Comparison of ENCODE assay signal across 1 fruit fly cellular context in genomic region chr3R:13403032-13403459, dm6.
A peak's percentile ranks its signal among the peaks of the same experiment; 100 is the strongest.
TF ChIP-seq lines count a peak whose summit lies in the region.

Dpm3 (minus strand) TSS chr3R:13403051.

TF ChIP-seq in whole organism, embryonic, 481 proteins besides CTCF, POLR2A, EP300 and RAD21 (continued from another document and continues in another):
- TF ChIP-seq CG34224 (GFP tag; IDR thresholded peaks at IDR 0.05; lab: Robert Waterston, UW; ENCODE audit: partially characterized antibody) (peak; percentile 87), Blimp-1 (GFP tag; optimal IDR thresholded peaks at IDR 0.05; lab: Kevin White, UChicago) (peak; percentile 18), Elba2 (GFP tag; optimal IDR thresholded peaks at IDR 0.05; lab: Kevin White, UChicago) (peak; percentile 100), Dbx (GFP tag; IDR thresholded peaks at IDR 0.05; lab: Robert Waterston, UW) (0 out of 3 replicates have a peak, but pooled peaks have one; percentile 38), CG7745 (tag; optimal IDR thresholded peaks at IDR 0.05; lab: Kevin White, UChicago) (peak; percentile 9), HLH4C (GFP tag; IDR thresholded peaks at IDR 0.05; lab: Robert Waterston, UW; ENCODE audit: partially characterized antibody) (peak; percentile 92), vnd (GFP tag; IDR thresholded peaks at IDR 0.05; lab: Robert Waterston, UW; ENCODE audit: partially characterized antibody) (peak; percentile 89), CG8281 (tag; optimal IDR thresholded peaks at IDR 0.05; lab: Kevin White, UChicago) (no peak), NfI (GFP tag; optimal IDR thresholded peaks at IDR 0.05; lab: Kevin White, UChicago) (peak; percentile 38), YL-1 (GFP tag; optimal IDR thresholded peaks at IDR 0.05; lab: Kevin White, UChicago) (peak; percentile 6), pan (optimal IDR thresholded peaks at IDR 0.05; lab: Kevin White, UChicago) (no peak), pan (GFP tag; optimal IDR thresholded peaks at IDR 0.05 in 1 of 2, IDR thresholded peaks at IDR 0.05 in 1 of 2) (no peak), CG17802 (tag; optimal IDR thresholded peaks at IDR 0.05; lab: Kevin White, UChicago) (peak; percentile 57), CG15514 (GFP tag; optimal IDR thresholded peaks at IDR 0.05; lab: Kevin White, UChicago) (peak; percentile 58), Taf1 (GFP tag; IDR thresholded peaks at IDR 0.05; lab: Robert Waterston, UW) (no peak), phol (tag; optimal IDR thresholded peaks at IDR 0.05; lab: Kevin White, UChicago) (peak; percentile 70), lola (GFP tag; optimal IDR thresholded peaks at IDR 0.05; lab: Kevin White, UChicago) (no peak), trem (tag; optimal IDR thresholded peaks at IDR 0.05; lab: Kevin White, UChicago) (peak; percentile 82), Sry-β (GFP tag; optimal IDR thresholded peaks at IDR 0.05; lab: Kevin White, UChicago) (peak; percentile 31), Sin3A (optimal IDR thresholded peaks at IDR 0.05; lab: Kevin White, UChicago) (peak; percentile 88), Dp (GFP tag; optimal IDR thresholded peaks at IDR 0.05; lab: Kevin White, UChicago) (peak; percentile 97), CG9876 (GFP tag; optimal IDR thresholded peaks at IDR 0.05; lab: Kevin White, UChicago) (peak; percentile 57), CG7556 (GFP tag; optimal IDR thresholded peaks at IDR 0.05; lab: Kevin White, UChicago) (no peak), CG34422 (GFP tag; IDR thresholded peaks at IDR 0.05; lab: Robert Waterston, UW) (peak; percentile 79), pita (GFP tag; optimal IDR thresholded peaks at IDR 0.05; lab: Kevin White, UChicago) (peak; percentile 17), pb (GFP tag; optimal IDR thresholded peaks at IDR 0.05; lab: Kevin White, UChicago) (peak; percentile 58), CG2120 (GFP tag; optimal IDR thresholded peaks at IDR 0.05; lab: Kevin White, UChicago) (peak; percentile 58), CG18011 (GFP tag; optimal IDR thresholded peaks at IDR 0.05; lab: Kevin White, UChicago) (peak; percentile 100), CG14050 (GFP tag; IDR thresholded peaks at IDR 0.05; lab: Robert Waterston, UW) (no peak), MESR4 (GFP tag; optimal IDR thresholded peaks at IDR 0.05; lab: Kevin White, UChicago) (peak; percentile 27), gro (GFP tag; optimal IDR thresholded peaks at IDR 0.05; lab: Kevin White, UChicago) (peak; percentile 26), gem (tag; optimal IDR thresholded peaks at IDR 0.05; lab: Kevin White, UChicago) (peak; percentile 37), CG10979 (tag; optimal IDR thresholded peaks at IDR 0.05; lab: Kevin White, UChicago) (peak; percentile 15), CG32772 (GFP tag; IDR thresholded peaks at IDR 0.05; lab: Robert Waterston, UW) (no peak), pho (GFP tag; optimal IDR thresholded peaks at IDR 0.05; lab: Kevin White, UChicago) (peak; percentile 60), kay (GFP tag; optimal IDR thresholded peaks at IDR 0.05; lab: Kevin White, UChicago) (peak; percentile 50), Hr51 (GFP tag; optimal IDR thresholded peaks at IDR 0.05; lab: Kevin White, UChicago) (peak in 1 of 2 experiments; percentile 45), al (GFP tag; IDR thresholded peaks at IDR 0.05; lab: Robert Waterston, UW) (no peak), so (GFP tag; IDR thresholded peaks at IDR 0.05; lab: Robert Waterston, UW) (0 out of 3 replicates have a peak, but pooled peaks have one; percentile 22), CG10267 (tag; optimal IDR thresholded peaks at IDR 0.05; lab: Kevin White, UChicago) (peak; percentile 58), CG13775 (GFP tag; optimal IDR thresholded peaks at IDR 0.05; lab: Kevin White, UChicago) (peak; percentile 30), CG13287 (GFP tag; IDR thresholded peaks at IDR 0.05; lab: Robert Waterston, UW; ENCODE audit: partially characterized antibody) (peak; percentile 97), Sry-δ (GFP tag; optimal IDR thresholded peaks at IDR 0.05; lab: Kevin White, UChicago) (peak; percentile 97), eve (GFP tag; optimal IDR thresholded peaks at IDR 0.05; lab: Kevin White, UChicago) (no peak), BEAF-32 (GFP tag; optimal IDR thresholded peaks at IDR 0.05; lab: Kevin White, UChicago) (peak; percentile 93), CG1603 (tag; optimal IDR thresholded peaks at IDR 0.05; lab: Kevin White, UChicago) (peak; percentile 86), zfh2 (GFP tag; optimal IDR thresholded peaks at IDR 0.05; lab: Kevin White, UChicago) (peak; percentile 57), CG17829 (tag; optimal IDR thresholded peaks at IDR 0.05; lab: Kevin White, UChicago) (peak; percentile 50), az2 (GFP tag; optimal IDR thresholded peaks at IDR 0.05; lab: Kevin White, UChicago) (no peak), Ets65A (GFP tag; lab: Kevin White, UChicago) (peak; percentile 98), CG7963 (GFP tag; IDR thresholded peaks at IDR 0.05; lab: Robert Waterston, UW; ENCODE audit: partially characterized antibody) (peak; percentile 73; the same call in 2 of the 3 replicates), Six4 (GFP tag; optimal IDR thresholded peaks at IDR 0.05; lab: Kevin White, UChicago) (no peak), CG2116 (GFP tag; optimal IDR thresholded peaks at IDR 0.05; lab: Kevin White, UChicago) (peak; percentile 68), CG12769 (tag; optimal IDR thresholded peaks at IDR 0.05; lab: Kevin White, UChicago) (peak; percentile 71), CG9609 (GFP tag; optimal IDR thresholded peaks at IDR 0.05; lab: Kevin White, UChicago) (peak; percentile 38), H2.0 (GFP tag; IDR thresholded peaks at IDR 0.05; lab: Robert Waterston, UW) (no peak), Bdp1 (GFP tag; optimal IDR thresholded peaks at IDR 0.05; lab: Kevin White, UChicago) (peak; percentile 39), pros (GFP tag; optimal IDR thresholded peaks at IDR 0.05; lab: Kevin White, UChicago) (no peak), chif (GFP tag; optimal IDR thresholded peaks at IDR 0.05; lab: Kevin White, UChicago) (peak in 1 of 2 experiments; percentile 50), CG3163 (GFP tag; optimal IDR thresholded peaks at IDR 0.05; lab: Kevin White, UChicago) (peak; percentile 93), otp (GFP tag; IDR thresholded peaks at IDR 0.05; lab: Robert Waterston, UW) (peak; percentile 62; the same call in 1 of the 3 replicates), B-H1 (GFP tag; IDR thresholded peaks at IDR 0.05; lab: Robert Waterston, UW) (no peak), Dll (GFP tag; IDR thresholded peaks at IDR 0.05; lab: Robert Waterston, UW; ENCODE audit: partially characterized antibody) (peak; percentile 97), HLH54F (GFP tag; optimal IDR thresholded peaks at IDR 0.05; lab: Kevin White, UChicago) (peak; percentile 62), zfh1 (GFP tag; IDR thresholded peaks at IDR 0.05; lab: Robert Waterston, UW) (0 out of 3 replicates have a peak, but pooled peaks have one; percentile 39), CG12299 (tag; optimal IDR thresholded peaks at IDR 0.05; lab: Kevin White, UChicago) (peak; percentile 5), knrl (GFP tag; IDR thresholded peaks at IDR 0.05; lab: Robert Waterston, UW; ENCODE audit: partially characterized antibody) (peak; percentile 94), CG14710 (tag; optimal IDR thresholded peaks at IDR 0.05; lab: Kevin White, UChicago) (peak; percentile 72), CG3065 (GFP tag; optimal IDR thresholded peaks at IDR 0.05; lab: Kevin White, UChicago) (peak; percentile 17), inv (GFP tag; IDR thresholded peaks at IDR 0.05; lab: Robert Waterston, UW; ENCODE audit: partially characterized antibody) (peak; percentile 89), Rfx (GFP tag; IDR thresholded peaks at IDR 0.05; lab: Robert Waterston, UW) (peak; percentile 49), CG18599 (GFP tag; optimal IDR thresholded peaks at IDR 0.05; lab: Kevin White, UChicago) (no peak), Scr (GFP tag; IDR thresholded peaks at IDR 0.05; lab: Robert Waterston, UW; ENCODE audit: partially characterized antibody) (peak; percentile 93), slbo (GFP tag; IDR thresholded peaks at IDR 0.05; lab: Robert Waterston, UW) (peak; percentile 70), hkb (optimal IDR thresholded peaks at IDR 0.05; lab: Kevin White, UChicago) (peak; percentile 62), hkb (GFP tag; IDR thresholded peaks at IDR 0.05; lab: Robert Waterston, UW) (no peak), z (GFP tag; IDR thresholded peaks at IDR 0.05; lab: Robert Waterston, UW) (no peak), CG12236 (GFP tag; optimal IDR thresholded peaks at IDR 0.05; lab: Kevin White, UChicago) (peak; percentile 21), bbx (GFP tag; IDR thresholded peaks at IDR 0.05; lab: Robert Waterston, UW; ENCODE audit: partially characterized antibody) (peak; percentile 86), ewg (GFP tag; optimal IDR thresholded peaks at IDR 0.05; lab: Kevin White, UChicago) (no peak), tin (GFP tag; optimal IDR thresholded peaks at IDR 0.05; lab: Kevin White, UChicago) (peak; percentile 27), schlank (tag; optimal IDR thresholded peaks at IDR 0.05; lab: Kevin White, UChicago) (no peak), Pdp1 (GFP tag; optimal IDR thresholded peaks at IDR 0.05; lab: Kevin White, UChicago) (peak in 1 of 2 experiments; percentile 57), CG4404 (GFP tag; IDR thresholded peaks at IDR 0.05; lab: Robert Waterston, UW) (no peak), CG14860 (GFP tag; IDR thresholded peaks at IDR 0.05; lab: Robert Waterston, UW; ENCODE audit: partially characterized antibody) (peak; percentile 91), ERR (GFP tag; optimal IDR thresholded peaks at IDR 0.05; lab: Kevin White, UChicago) (peak; percentile 2), nerfin-2 (GFP tag; IDR thresholded peaks at IDR 0.05; lab: Robert Waterston, UW; ENCODE audit: partially characterized antibody) (peak; percentile 80), CG8290 (GFP tag; optimal IDR thresholded peaks at IDR 0.05; lab: Kevin White, UChicago) (peak; percentile 72), CG8290 (tag; optimal IDR thresholded peaks at IDR 0.05; lab: Kevin White, UChicago) (no peak), CG2889 (GFP tag; IDR thresholded peaks at IDR 0.05; lab: Robert Waterston, UW) (no peak), Bgb (GFP tag; IDR thresholded peaks at IDR 0.05; lab: Robert Waterston, UW; ENCODE audit: partially characterized antibody) (peak; percentile 92), CG2712 (tag; optimal IDR thresholded peaks at IDR 0.05; lab: Kevin White, UChicago) (peak; percentile 65), CG32532 (GFP tag; IDR thresholded peaks at IDR 0.05; lab: Robert Waterston, UW) (peak; percentile 35; the same call in 1 of the 2 replicates), CG2129 (GFP tag; IDR thresholded peaks at IDR 0.05; lab: Robert Waterston, UW; ENCODE audit: partially characterized antibody) (peak; percentile 82), tx (GFP tag; optimal IDR thresholded peaks at IDR 0.05; lab: Kevin White, UChicago) (peak; percentile 15), jumu (GFP tag; optimal IDR thresholded peaks at IDR 0.05; lab: Kevin White, UChicago) (peak; percentile 6), mld (GFP tag; IDR thresholded peaks at IDR 0.05; lab: Robert Waterston, UW; ENCODE audit: partially characterized antibody) (peak; percentile 75; the same call in 2 of the 3 replicates), Med (GFP tag; lab: Kevin White, UChicago) (peak; percentile 77), p53 (GFP tag; optimal IDR thresholded peaks at IDR 0.05; lab: Kevin White, UChicago) (peak; percentile 46), row (GFP tag; IDR thresholded peaks at IDR 0.05; lab: Robert Waterston, UW) (peak; percentile 60), E2f1 (GFP tag; IDR thresholded peaks at IDR 0.05; lab: Robert Waterston, UW) (peak; percentile 32; the same call in 1 of the 2 replicates), E2f2 (GFP tag; IDR thresholded peaks at IDR 0.05; lab: Robert Waterston, UW) (peak; percentile 96), gcm (GFP tag; optimal IDR thresholded peaks at IDR 0.05; lab: Kevin White, UChicago) (no peak), dpn (GFP tag; optimal IDR thresholded peaks at IDR 0.05; lab: Kevin White, UChicago) (peak; percentile 56 to 65), gt (GFP tag; IDR thresholded peaks at IDR 0.05; lab: Robert Waterston, UW) (no peak), CG9817 (tag; optimal IDR thresholded peaks at IDR 0.05; lab: Kevin White, UChicago) (peak; percentile 40), CG7987 (GFP tag; optimal IDR thresholded peaks at IDR 0.05; lab: Kevin White, UChicago) (peak; percentile 9), CG9437 (GFP tag; optimal IDR thresholded peaks at IDR 0.05; lab: Kevin White, UChicago) (peak; percentile 98), CG18476 (GFP tag; optimal IDR thresholded peaks at IDR 0.05; lab: Kevin White, UChicago) (no peak), shn (GFP tag; optimal IDR thresholded peaks at IDR 0.05; lab: Kevin White, UChicago) (peak; percentile 70), ken (GFP tag; IDR thresholded peaks at IDR 0.05; lab: Robert Waterston, UW) (peak; percentile 51; the same call in 1 of the 3 replicates), Opbp (GFP tag; IDR thresholded peaks at IDR 0.05; lab: Robert Waterston, UW; ENCODE audit: partially characterized antibody) (peak; percentile 81; the same call in 2 of the 3 replicates), slp2 (GFP tag; optimal IDR thresholded peaks at IDR 0.05; lab: Kevin White, UChicago) (peak; percentile 22), CG12071 (GFP tag; optimal IDR thresholded peaks at IDR 0.05; lab: Kevin White, UChicago) (no peak), CoRest (tag; optimal IDR thresholded peaks at IDR 0.05; lab: Kevin White, UChicago) (peak; percentile 76), corto (GFP tag; optimal IDR thresholded peaks at IDR 0.05; lab: Kevin White, UChicago) (no peak), CG16813 (GFP tag; IDR thresholded peaks at IDR 0.05; lab: Robert Waterston, UW; ENCODE audit: partially characterized antibody) (peak; percentile 89), sens (GFP tag; lab: Kevin White, UChicago) (peak; percentile 86), CG2199 (GFP tag; IDR thresholded peaks at IDR 0.05; lab: Robert Waterston, UW) (0 out of 3 replicates have a peak, but pooled peaks have one; percentile 68), croc (GFP tag; conservative IDR thresholded peaks at IDR 0.05; lab: Robert Waterston, UW) (no peak), repo (GFP tag; optimal IDR thresholded peaks at IDR 0.05; lab: Kevin White, UChicago) (peak; percentile 19), stc (GFP tag; IDR thresholded peaks at IDR 0.05; lab: Robert Waterston, UW) (no peak), Atf-2 (GFP tag; optimal IDR thresholded peaks at IDR 0.05; lab: Kevin White, UChicago) (peak; percentile 37), CG1233 (GFP tag; optimal IDR thresholded peaks at IDR 0.05; lab: Kevin White, UChicago) (no peak), CG6791 (GFP tag; IDR thresholded peaks at IDR 0.05; lab: Robert Waterston, UW; ENCODE audit: partially characterized antibody) (peak; percentile 88), CG14441 (GFP tag; IDR thresholded peaks at IDR 0.05; lab: Robert Waterston, UW) (no peak), twi (tag; optimal IDR thresholded peaks at IDR 0.05; lab: Kevin White, UChicago) (no peak), CG2202 (tag; optimal IDR thresholded peaks at IDR 0.05; lab: Kevin White, UChicago) (peak; percentile 0)
